Fruit fly (Drosophila melanogaster) whole organism, wandering third instar larva: ENCODE measurements around the gene Prosalpha6T.

ENCODE experiments used
- CG32264 ChIP-seq: fragments of 200-800 bp; sonication (Bioruptor generic); optimal IDR thresholded peaks from 2 replicates; lab custom pipeline; 2016; ENCODE audit warnings: missing biosample characterization, missing genetic modification characterization
- Hnf4 ChIP-seq: fragments of 200-800 bp; sonication (Bioruptor generic); optimal IDR thresholded peaks from 2 replicates; lab custom pipeline; 2016; ENCODE audit warnings: missing biosample characterization, mild to moderate bottlenecking, missing genetic modification characterization
- Hr78 ChIP-seq: fragments of >200 bp; optimal IDR thresholded peaks from 2 replicates; lab custom pipeline; 2017; ENCODE audit warnings: missing biosample characterization, missing genetic modification characterization
- Mio ChIP-seq: sonication (Bioruptor generic); optimal IDR thresholded peaks from 2 replicates; lab custom pipeline; 2016; ENCODE audit warnings: missing biosample characterization, missing genetic modification characterization
- OdsH ChIP-seq: fragments of 200-800 bp; sonication (Bioruptor generic); optimal IDR thresholded peaks from 2 replicates; lab custom pipeline; 2016; ENCODE audit warnings: missing biosample characterization, mild to moderate bottlenecking, missing genetic modification characterization
- dl ChIP-seq, 2 experiments: fragments of 175-275, 200-275 bp in 1 of 2; fragments of 200-275 bp in 1 of 2; sonication (Bioruptor generic); optimal IDR thresholded peaks; lab custom pipeline; 2018; ENCODE audit warnings: mild to moderate bottlenecking in 2 of 2, missing biosample characterization in 2 of 2, missing genetic modification characterization in 2 of 2, moderate library complexity in 2 of 2; ENCODE audit not compliant: partially characterized antibody in 2 of 2, insufficient read depth in 1 of 2
- dmrt93B ChIP-seq: fragments of 200-800 bp; sonication (Bioruptor generic); optimal IDR thresholded peaks from 2 replicates; lab custom pipeline; 2018; ENCODE audit warnings: missing biosample characterization, mild to moderate bottlenecking, missing genetic modification characterization
- h ChIP-seq: fragments of 200-800 bp; sonication (Bioruptor generic); optimal IDR thresholded peaks from 3 replicates; lab custom pipeline; 2016; ENCODE audit warnings: missing biosample characterization, mild to moderate bottlenecking, missing genetic modification characterization
- woc ChIP-seq: sonication (Bioruptor generic); optimal IDR thresholded peaks from 2 replicates; lab custom pipeline; 2016; ENCODE audit warnings: missing biosample characterization, mild to moderate bottlenecking, missing genetic modification characterization

- TF ChIP-seq Hnf4 (no peak), CG32264 (GFP tag; lab: Kevin White, UChicago) (no peak), Mio (GFP tag; lab: Kevin White, UChicago) (no peak), Hr78 (GFP tag; lab: Kevin White, UChicago) (no peak), dl (GFP tag; optimal IDR thresholded peaks at IDR 0.05; lab: Kevin White, UChicago; ENCODE audit: insufficient read depth in 1 of 2, partially characterized antibody in 2 of 2) (no peak), woc (GFP tag; lab: Kevin White, UChicago) (no peak), dmrt93B (GFP tag; lab: Kevin White, UChicago) (no peak), h (no peak), OdsH (GFP tag; lab: Kevin White, UChicago) (no peak)
Measured at dm6 chr2L:13251167-13251566, 19.3 kb downstream of the Prosalpha6T start.
